Fruit fly (Drosophila melanogaster) whole organism, wandering third instar larva: ENCODE results near the gene Elba3.

Source experiments
- Abd-B ChIP-seq: fragments of >200 bp; optimal IDR thresholded peaks from 2 replicates; lab custom pipeline; 2017; ENCODE audit warnings: missing biosample characterization, missing genetic modification characterization
- HLH106 ChIP-seq: fragments of 200-800 bp; optimal IDR thresholded peaks from 3 replicates; lab custom pipeline; 2019; ENCODE audit warnings: missing biosample characterization, mild to moderate bottlenecking, missing genetic modification characterization, moderate library complexity
- Mio ChIP-seq: sonication (Bioruptor generic); optimal IDR thresholded peaks from 2 replicates; lab custom pipeline; 2016; ENCODE audit warnings: missing biosample characterization, missing genetic modification characterization
- OdsH ChIP-seq: fragments of 200-800 bp; sonication (Bioruptor generic); optimal IDR thresholded peaks from 2 replicates; lab custom pipeline; 2016; ENCODE audit warnings: missing biosample characterization, mild to moderate bottlenecking, missing genetic modification characterization
- brk ChIP-seq: fragments of 200-800 bp; sonication (Bioruptor generic); optimal IDR thresholded peaks from 2 replicates; lab custom pipeline; 2016; ENCODE audit warnings: missing biosample characterization, mild to moderate bottlenecking, missing genetic modification characterization
- dsf ChIP-seq: sonication (Bioruptor generic); optimal IDR thresholded peaks from 2 replicates; lab custom pipeline; 2016; ENCODE audit warnings: missing biosample characterization, missing genetic modification characterization, borderline replicate concordance
- ey ChIP-seq: fragments of 200-800 bp; sonication (Bioruptor generic); optimal IDR thresholded peaks from 2 replicates; lab custom pipeline; 2016; ENCODE audit warnings: missing biosample characterization, missing genetic modification characterization
- h ChIP-seq: fragments of 200-800 bp; sonication (Bioruptor generic); optimal IDR thresholded peaks from 3 replicates; lab custom pipeline; 2016; ENCODE audit warnings: missing biosample characterization, mild to moderate bottlenecking, missing genetic modification characterization
- pan ChIP-seq: fragments of >200 bp; optimal IDR thresholded peaks from 2 replicates; lab custom pipeline; 2017
- sage ChIP-seq: fragments of 200-800 bp; sonication (Bioruptor generic); optimal IDR thresholded peaks from 2 replicates; lab custom pipeline; 2016; ENCODE audit warnings: missing biosample characterization, mild to moderate bottlenecking, missing genetic modification characterization
- sv ChIP-seq: fragments of 200-800 bp; sonication (Bioruptor generic); optimal IDR thresholded peaks from 3 replicates; lab custom pipeline; 2016; ENCODE audit warnings: missing biosample characterization, missing genetic modification characterization
- tai ChIP-seq: sonication (Bioruptor generic); optimal IDR thresholded peaks from 2 replicates; lab custom pipeline; 2016; ENCODE audit warnings: missing biosample characterization, missing genetic modification characterization
- usp ChIP-seq: fragments of >200 bp; optimal IDR thresholded peaks from 2 replicates; lab custom pipeline; 2017; ENCODE audit warnings: missing biosample characterization, missing genetic modification characterization
- woc ChIP-seq: sonication (Bioruptor generic); optimal IDR thresholded peaks from 2 replicates; lab custom pipeline; 2016; ENCODE audit warnings: missing biosample characterization, mild to moderate bottlenecking, missing genetic modification characterization

- no peak for TF ChIP-seq sage
- no peak for TF ChIP-seq sv (GFP tag; lab: Kevin White, UChicago)
- TF ChIP-seq brk (GFP tag; lab: Kevin White, UChicago), result no peak
- TF ChIP-seq tai (GFP tag; lab: Kevin White, UChicago), result no peak
- TF ChIP-seq HLH106 (tag; lab: Kevin White, UChicago), result no peak
- no peak for TF ChIP-seq Abd-B
- TF ChIP-seq dsf (GFP tag; lab: Kevin White, UChicago), result no peak
- no peak for TF ChIP-seq ey (GFP tag; lab: Kevin White, UChicago)
- TF ChIP-seq usp (GFP tag; lab: Kevin White, UChicago), result no peak
- TF ChIP-seq h (GFP tag; lab: Kevin White, UChicago), result no peak
- no peak for TF ChIP-seq pan (lab: Kevin White, UChicago)
- no peak for TF ChIP-seq Mio (GFP tag; lab: Kevin White, UChicago)
- no peak for TF ChIP-seq woc
- TF ChIP-seq OdsH (GFP tag; lab: Kevin White, UChicago), result no peak
These were observed 3.3 kb downstream of the Elba3 start, which contains the start of gene CG3251 for dm6 chr2L:4690602-4691001.
